Fruit fly (Drosophila melanogaster): ENCODE results near the gene mew.
A peak's percentile ranks its signal among the peaks of the same experiment; 100 is the strongest.

The mew gene

dm6 chrX:13254442-13254841 lies 3.8 kb downstream of the mew start (continued):
- TF ChIP-seq dimm (GFP tag; IDR thresholded peaks at IDR 0.05): no peak
- no peak for TF ChIP-seq emc (GFP tag; optimal IDR thresholded peaks at IDR 0.05)
- TF ChIP-seq grn (GFP tag; optimal IDR thresholded peaks at IDR 0.05): peak; percentile 20
- no peak for TF ChIP-seq aop (GFP tag; IDR thresholded peaks at IDR 0.05)
- peak; percentile 2 for TF ChIP-seq Asciz (GFP tag; optimal IDR thresholded peaks at IDR 0.05)
- TF ChIP-seq CG12659 (GFP tag; optimal IDR thresholded peaks at IDR 0.05): peak; percentile 7
- TF ChIP-seq CG4854 (GFP tag; optimal IDR thresholded peaks at IDR 0.05): no peak
- peak; percentile 23 for TF ChIP-seq PHDP (tag; optimal IDR thresholded peaks at IDR 0.05)
- TF ChIP-seq lab (GFP tag; optimal IDR thresholded peaks at IDR 0.05): peak; percentile 9
- TF ChIP-seq hbn (GFP tag; IDR thresholded peaks at IDR 0.05; ENCODE audit: partially characterized antibody): no peak
- TF ChIP-seq abd-A (tag; optimal IDR thresholded peaks at IDR 0.05): no peak
- 0 out of 3 replicates have a peak, but pooled peaks have one; percentile 30 for TF ChIP-seq CG11695 (GFP tag; IDR thresholded peaks at IDR 0.05)
- TF ChIP-seq sd (tag; optimal IDR thresholded peaks at IDR 0.05): peak; percentile 82
- peak; percentile 39 for TF ChIP-seq Vsx1 (GFP tag; optimal IDR thresholded peaks at IDR 0.05)
- TF ChIP-seq mirr (GFP tag; optimal IDR thresholded peaks at IDR 0.05): peak; percentile 8
- TF ChIP-seq exex (tag; optimal IDR thresholded peaks at IDR 0.05): peak; percentile 81
- no peak for TF ChIP-seq Max (GFP tag; optimal IDR thresholded peaks at IDR 0.05)
- TF ChIP-seq CG31388 (GFP tag; optimal IDR thresholded peaks at IDR 0.05): no peak

DNA sequence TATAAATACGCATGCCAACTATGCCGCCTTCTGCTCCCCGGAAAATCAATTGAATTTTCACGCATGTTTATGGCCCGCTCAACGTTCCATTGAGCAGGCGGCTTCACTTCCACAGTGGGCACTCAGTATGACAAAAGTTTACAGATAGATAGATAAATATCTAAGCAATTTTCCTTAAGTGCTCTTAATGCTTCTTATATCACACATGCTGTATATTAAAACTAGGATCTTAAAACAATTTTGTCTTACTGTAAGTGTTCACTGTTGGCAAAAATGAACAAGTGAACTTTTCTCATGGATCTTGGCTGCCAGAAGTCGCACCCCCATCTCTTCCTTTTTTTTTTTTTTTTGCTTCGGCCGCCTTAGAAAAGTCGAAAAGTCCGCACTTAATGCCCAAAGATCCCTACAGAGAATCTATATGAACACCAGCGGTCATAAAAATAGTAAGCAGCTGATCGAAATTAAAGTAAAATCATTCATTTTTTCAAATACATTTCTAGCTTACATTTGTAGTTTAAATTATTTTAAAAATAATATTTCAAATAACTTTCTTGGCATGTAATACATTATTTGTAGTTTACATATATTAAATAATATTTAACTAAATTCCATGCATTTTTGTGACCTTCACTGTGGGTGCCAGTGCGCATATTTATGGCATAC lies 5.1 kb downstream of the mew start:
- TF ChIP-seq Six4 (GFP tag; optimal IDR thresholded peaks at IDR 0.05) (no peak), gce (GFP tag; IDR thresholded peaks at IDR 0.05) (no peak), Pdp1 (GFP tag; optimal IDR thresholded peaks at IDR 0.05) (peak; percentile 10 to 50), HHEX (GFP tag; optimal IDR thresholded peaks at IDR 0.05) (peak; percentile 20), hkb (optimal IDR thresholded peaks at IDR 0.05) (no peak), hkb (GFP tag; IDR thresholded peaks at IDR 0.05) (peak; percentile 64), mam (GFP tag; optimal IDR thresholded peaks at IDR 0.05) (peak; percentile 55), tap (tag; optimal IDR thresholded peaks at IDR 0.05) (peak; percentile 25), ranshi (GFP tag; IDR thresholded peaks at IDR 0.05) (peak; percentile 52; the same call in 1 of the 2 replicates), CG42726 (GFP tag; IDR thresholded peaks at IDR 0.05; ENCODE audit: partially characterized antibody) (no peak), Dbx (GFP tag; IDR thresholded peaks at IDR 0.05) (peak; percentile 14; the same call in 1 of the 3 replicates), CG10209 (GFP tag; optimal IDR thresholded peaks at IDR 0.05) (peak; percentile 20), CG10979 (tag; optimal IDR thresholded peaks at IDR 0.05) (peak; percentile 40), CG31441 (GFP tag; IDR thresholded peaks at IDR 0.05) (peak; percentile 69; the same call in 1 of the 2 replicates), CG9727 (GFP tag; optimal IDR thresholded peaks at IDR 0.05) (peak; percentile 33), wor (GFP tag; IDR thresholded peaks at IDR 0.05) (0 out of 2 replicates have a peak, but pooled peaks have one; percentile 20), Ada2b (GFP tag; IDR thresholded peaks at IDR 0.05) (peak; percentile 43; the same call in 1 of the 2 replicates), ci (GFP tag; IDR thresholded peaks at IDR 0.05) (peak; percentile 65), CG9215 (GFP tag; IDR thresholded peaks at IDR 0.05) (peak; percentile 35; the same call in 1 of the 2 replicates), CG13424 (tag; optimal IDR thresholded peaks at IDR 0.05) (peak; percentile 30), chinmo (GFP tag; IDR thresholded peaks at IDR 0.05; ENCODE audit: partially characterized antibody) (no peak), CG7786 (GFP tag; optimal IDR thresholded peaks at IDR 0.05) (peak; percentile 51), gem (tag; optimal IDR thresholded peaks at IDR 0.05) (peak; percentile 62), CG3847 (GFP tag; IDR thresholded peaks at IDR 0.05) (peak; percentile 36; the same call in 1 of the 2 replicates), unpg (GFP tag; optimal IDR thresholded peaks at IDR 0.05) (peak; percentile 31), dpn (GFP tag; optimal IDR thresholded peaks at IDR 0.05) (peak; percentile 23 to 43), CG17328 (GFP tag; IDR thresholded peaks at IDR 0.05) (peak; percentile 45), Mrtf (GFP tag; IDR thresholded peaks at IDR 0.05) (0 out of 3 replicates have a peak, but pooled peaks have one; percentile 30), CG18619 (GFP tag; optimal IDR thresholded peaks at IDR 0.05) (peak; percentile 5), bab2 (GFP tag; optimal IDR thresholded peaks at IDR 0.05) (peak; percentile 42), CG3281 (GFP tag; optimal IDR thresholded peaks at IDR 0.05) (peak; percentile 12)
